Worm (Caenorhabditis elegans) whole organism, L2 larva: Measurements from ENCODE around the gene srj-20.

ENCODE experiments used
- ama-1 ChIP-seq: fragments of 150-350 bp; optimal IDR thresholded peaks from 2 replicates; lab custom pipeline; 2018; ENCODE audit warnings: inconsistent platforms
- nhr-11 ChIP-seq: fragments of 150-350 bp; optimal IDR thresholded peaks from 2 replicates; lab custom pipeline; 2014; ENCODE audit warnings: missing biosample characterization, missing genetic modification characterization
- nhr-25 ChIP-seq: fragments of 150-350 bp; sonication (generic microtip); optimal IDR thresholded peaks from 3 replicates; lab custom pipeline; 2014; ENCODE audit warnings: missing biosample characterization, missing genetic modification characterization
- snpc-4 ChIP-seq: fragments of 150-350 bp; optimal IDR thresholded peaks from 2 replicates; lab custom pipeline; 2014; ENCODE audit warnings: missing biosample characterization, missing genetic modification characterization

- TF ChIP-seq nhr-25 (tag; lab: Kevin White, UChicago) (peak; percentile 70), ama-1 (lab: Kevin White, UChicago) (no peak), snpc-4 (tag; lab: Kevin White, UChicago) (no peak), nhr-11 (no peak)
Measured at ce11 chrV:2614986-2615687, 42.1 kb upstream of the srj-20 start, which contains the start of gene F53E10.1.
